Worm (Caenorhabditis elegans) whole organism, young adult: Measurements from ENCODE around the gene scl-7.

Experiments used
- B0019.2 ChIP-seq: fragments of 200-800 bp; sonication (Bioruptor generic); conservative IDR thresholded peaks from 2 replicates; pipeline ENCODE4 v1.3.6; 2022; ENCODE audit warnings: missing genetic modification reagents, missing genetic modification characterization, missing compliant biosample characterization
- F52B5.7 ChIP-seq: sonication (generic microtip); optimal IDR thresholded peaks from 2 replicates; lab custom pipeline; 2016; ENCODE audit warnings: mild to moderate bottlenecking, missing genetic modification characterization, missing compliant biosample characterization
- F57A8.1 ChIP-seq: fragments of 200-800 bp; sonication (Bioruptor generic); optimal IDR thresholded peaks from 2 replicates; lab custom pipeline; 2018; ENCODE audit warnings: mild to moderate bottlenecking, missing genetic modification characterization, moderate library complexity, missing compliant biosample characterization
- K11D2.4 ChIP-seq: fragments of 200-800 bp; sonication (Bioruptor generic); IDR thresholded peaks from 2 replicates; pipeline ENCODE4 v1.3.6; 2022; ENCODE audit warnings: missing genetic modification reagents, missing genetic modification characterization, missing compliant biosample characterization
- T26A5.8 ChIP-seq: sonication (generic microtip); optimal IDR thresholded peaks from 2 replicates; lab custom pipeline; 2016; ENCODE audit warnings: missing genetic modification characterization, missing compliant biosample characterization
- Y53F4B.3 ChIP-seq: fragments of 200-800 bp; sonication (Bioruptor generic); IDR thresholded peaks from 2 replicates; pipeline ENCODE4 v1.3.6; 2022; ENCODE audit warnings: missing genetic modification reagents, missing genetic modification characterization, missing compliant biosample characterization
- Y53G8AR.9 ChIP-seq: fragments of 200-800 bp; sonication (Bioruptor generic); conservative IDR thresholded peaks from 2 replicates; pipeline ENCODE4 v1.3.6; 2022; ENCODE audit warnings: missing genetic modification reagents, missing genetic modification characterization, missing compliant biosample characterization
- Y56A3A.18 ChIP-seq: fragments of 200-800 bp; sonication (Bioruptor generic); IDR thresholded peaks from 2 replicates; pipeline ENCODE4 v1.3.6; 2022; ENCODE audit warnings: missing genetic modification reagents, missing genetic modification characterization, missing compliant biosample characterization
- Y95B8A.8 ChIP-seq: fragments of 200-800 bp; sonication (Bioruptor generic); IDR thresholded peaks from 2 replicates; pipeline ENCODE4 v1.3.6; 2022; ENCODE audit warnings: missing genetic modification reagents, missing genetic modification characterization, missing compliant biosample characterization
- akir-1 ChIP-seq: fragments of 200-800 bp; sonication (Bioruptor generic); optimal IDR thresholded peaks from 2 replicates; lab custom pipeline; 2018; ENCODE audit warnings: mild to moderate bottlenecking, missing genetic modification characterization, moderate library complexity, missing compliant biosample characterization
- athp-1 ChIP-seq: sonication (generic microtip); optimal IDR thresholded peaks from 2 replicates; lab custom pipeline; 2017; ENCODE audit warnings: mild to moderate bottlenecking, missing genetic modification characterization, missing compliant biosample characterization
- attf-3 ChIP-seq: fragments of 200-800 bp; sonication (Bioruptor generic); conservative IDR thresholded peaks from 2 replicates; pipeline ENCODE4 v1.3.6; 2022; ENCODE audit warnings: missing genetic modification reagents, missing genetic modification characterization, missing compliant biosample characterization
- bed-1 ChIP-seq: fragments of 200-800 bp; sonication (Bioruptor generic); IDR thresholded peaks from 2 replicates; pipeline ENCODE4 v1.3.6; 2022; ENCODE audit warnings: missing genetic modification reagents, missing genetic modification characterization, missing compliant biosample characterization
- ccch-3 ChIP-seq: fragments of 200-800 bp; sonication (Bioruptor generic); optimal IDR thresholded peaks from 2 replicates; lab custom pipeline; 2018; ENCODE audit warnings: mild to moderate bottlenecking, missing genetic modification characterization, missing compliant biosample characterization
- cebp-1 ChIP-seq, 2 experiments: fragments of 200-800 bp in 1 of 2; sonication (Bioruptor generic) in 1 of 2; sonication (generic microtip) in 1 of 2; IDR thresholded peaks in 1 of 2; optimal IDR thresholded peaks in 1 of 2; 2 replicates each; pipeline versions ENCODE4 v1.3.6 to Lab custom; 2017 to 2022; ENCODE audit warnings: missing compliant biosample characterization in 2 of 2, missing genetic modification characterization in 2 of 2, mild to moderate bottlenecking in 1 of 2, missing genetic modification reagents in 1 of 2, moderate library complexity in 1 of 2
- cebp-2 ChIP-seq: fragments of 200-800 bp; sonication (Bioruptor generic); IDR thresholded peaks from 2 replicates; pipeline ENCODE4 v1.3.6; 2022; ENCODE audit warnings: missing genetic modification characterization, missing compliant biosample characterization
- ceh-100 ChIP-seq: fragments of 200-800 bp; sonication (Bioruptor generic); IDR thresholded peaks from 2 replicates; pipeline ENCODE4 v1.3.6; 2022; ENCODE audit warnings: missing genetic modification reagents, missing genetic modification characterization, missing compliant biosample characterization
- chd-7 ChIP-seq: sonication (generic microtip); optimal IDR thresholded peaks from 2 replicates; lab custom pipeline; 2016; ENCODE audit warnings: mild to moderate bottlenecking, missing genetic modification characterization, moderate library complexity, missing compliant biosample characterization
- die-1 ChIP-seq: sonication (generic microtip); optimal IDR thresholded peaks from 2 replicates; lab custom pipeline; 2016; ENCODE audit warnings: missing genotype, mild to moderate bottlenecking, missing genetic modification characterization, missing compliant biosample characterization
- dpff-1 ChIP-seq: sonication (generic microtip); optimal IDR thresholded peaks from 2 replicates; lab custom pipeline; 2017; ENCODE audit warnings: mild to moderate bottlenecking, missing genetic modification characterization, missing compliant biosample characterization
- egl-18 ChIP-seq: fragments of 200-800 bp; sonication (Bioruptor generic); IDR thresholded peaks from 2 replicates; pipeline ENCODE4 v1.3.6; 2022; ENCODE audit warnings: missing genetic modification reagents, missing genetic modification characterization, missing compliant biosample characterization
- egl-44 ChIP-seq: fragments of 200-800 bp; sonication (Bioruptor generic); IDR thresholded peaks from 2 replicates; pipeline ENCODE4 v1.3.6; 2022; ENCODE audit warnings: missing genetic modification reagents, missing genetic modification characterization, missing compliant biosample characterization
- egrh-3 ChIP-seq: fragments of 200-800 bp; sonication (Bioruptor generic); IDR thresholded peaks from 2 replicates; pipeline ENCODE4 v1.3.6; 2022; ENCODE audit warnings: missing genetic modification reagents, missing genetic modification characterization, missing compliant biosample characterization
- ets-4 ChIP-seq: fragments of 200-800 bp; sonication (Bioruptor generic); optimal IDR thresholded peaks from 2 replicates; lab custom pipeline; 2018; ENCODE audit warnings: mild to moderate bottlenecking, missing genetic modification characterization, missing compliant biosample characterization
- hmg-20 ChIP-seq: fragments of 200-800 bp; sonication (Bioruptor generic); IDR thresholded peaks from 2 replicates; pipeline ENCODE4 v1.3.6; 2022; ENCODE audit warnings: missing genetic modification reagents, missing genetic modification characterization, missing compliant biosample characterization
- hsf-1 ChIP-seq: fragments of 200-800 bp; sonication (Bioruptor generic); IDR thresholded peaks from 2 replicates; pipeline ENCODE4 v1.3.6; 2022; ENCODE audit warnings: missing genetic modification reagents, missing genetic modification characterization, missing compliant biosample characterization
- let-526 ChIP-seq: fragments of 200-800 bp; sonication (Bioruptor generic); IDR thresholded peaks from 2 replicates; pipeline ENCODE4 v1.3.6; 2022; ENCODE audit warnings: missing genetic modification reagents, missing genetic modification characterization, missing compliant biosample characterization
- lin-26 ChIP-seq: fragments of 200-800 bp; sonication (Bioruptor generic); IDR thresholded peaks from 2 replicates; pipeline ENCODE4 v1.3.6; 2022; ENCODE audit warnings: missing genetic modification reagents, missing genetic modification characterization, missing compliant biosample characterization
- lir-1 ChIP-seq: fragments of 200-800 bp; sonication (Bioruptor generic); conservative IDR thresholded peaks from 2 replicates; pipeline ENCODE4 v1.3.6; 2022; ENCODE audit warnings: missing genetic modification reagents, missing genetic modification characterization, missing compliant biosample characterization
- lsl-1 ChIP-seq: fragments of 200-800 bp; sonication (Bioruptor generic); optimal IDR thresholded peaks from 2 replicates; lab custom pipeline; 2018; ENCODE audit warnings: mild to moderate bottlenecking, missing genetic modification characterization, moderate library complexity, missing compliant biosample characterization
- madf-6 ChIP-seq: fragments of 200-800 bp; sonication (Bioruptor generic); IDR thresholded peaks from 2 replicates; pipeline ENCODE4 v1.3.6; 2022; ENCODE audit warnings: missing genetic modification reagents, missing genetic modification characterization, missing compliant biosample characterization
- nfya-2 ChIP-seq: fragments of 200-800 bp; sonication (Bioruptor generic); IDR thresholded peaks from 2 replicates; pipeline ENCODE4 v1.3.6; 2022; ENCODE audit warnings: missing genetic modification reagents, missing genetic modification characterization, missing compliant biosample characterization
- nfyb-1 ChIP-seq: fragments of 200-800 bp; sonication (Bioruptor generic); IDR thresholded peaks from 2 replicates; pipeline ENCODE4 v1.3.6; 2022; ENCODE audit warnings: missing genetic modification reagents, missing genetic modification characterization, missing compliant biosample characterization
- repo-1 ChIP-seq: sonication (generic microtip); optimal IDR thresholded peaks from 2 replicates; lab custom pipeline; 2017; ENCODE audit warnings: mild to moderate bottlenecking, missing genetic modification characterization, missing compliant biosample characterization
- sdz-38 ChIP-seq: sonication (generic microtip); optimal IDR thresholded peaks from 2 replicates; lab custom pipeline; 2016; ENCODE audit warnings: missing genotype, missing genetic modification characterization, missing compliant biosample characterization
- snpc-3.4 ChIP-seq: sonication (generic microtip); optimal IDR thresholded peaks from 2 replicates; lab custom pipeline; 2017; ENCODE audit warnings: missing genetic modification characterization, mild to moderate bottlenecking, missing compliant biosample characterization, antibody characterized with exemption, moderate library complexity, missing genotype, missing genetic modification reagents
- tbp1 ChIP-seq: fragments of 200-800 bp; sonication (Bioruptor generic); optimal IDR thresholded peaks from 2 replicates; lab custom pipeline; 2018; ENCODE audit warnings: mild to moderate bottlenecking, missing genetic modification characterization, missing compliant biosample characterization
- xnd-1 ChIP-seq: sonication (generic microtip); optimal IDR thresholded peaks from 2 replicates; lab custom pipeline; 2016; ENCODE audit warnings: missing genotype, missing genetic modification reagents, missing genetic modification characterization, missing compliant biosample characterization
- ztf-18 ChIP-seq: sonication (generic microtip); optimal IDR thresholded peaks from 2 replicates; lab custom pipeline; 2016; ENCODE audit warnings: missing genotype, mild to moderate bottlenecking, missing genetic modification characterization, missing compliant biosample characterization
- ztf-25 ChIP-seq: fragments of 200-800 bp; sonication (Bioruptor generic); IDR thresholded peaks from 2 replicates; pipeline ENCODE4 v1.3.6; 2022; ENCODE audit warnings: missing genetic modification reagents, missing genetic modification characterization, missing compliant biosample characterization
- ztf-3 ChIP-seq: fragments of 200-800 bp; sonication (Bioruptor generic); optimal IDR thresholded peaks from 2 replicates; lab custom pipeline; 2018; ENCODE audit warnings: mild to moderate bottlenecking, missing genetic modification characterization, missing compliant biosample characterization

scl-7 gene

ce11 chrIV:13051073-13051472 is 19.2 kb upstream of the scl-7 start, which contains the start of gene scl-11:
Gene scl-11 (plus strand): TSS chrIV:13051373.
- TF ChIP-seq Y53F4B.3 (GFP tag; lab: Robert Waterston, UW) (no peak), ets-4 (GFP tag; lab: Kevin White, UChicago) (no peak), lin-26 (GFP tag; lab: Robert Waterston, UW) (no peak), lir-1 (GFP tag; lab: Robert Waterston, UW) (no peak), athp-1 (no peak), K11D2.4 (GFP tag; lab: Robert Waterston, UW) (no peak), let-526 (no peak), Y53G8AR.9 (no peak), akir-1 (no peak), ztf-18 (tag; lab: Kevin White, UChicago) (no peak), cebp-1 (GFP tag; IDR thresholded peaks at IDR 0.05; lab: Robert Waterston, UW) (no peak), cebp-1 (tag; optimal IDR thresholded peaks at IDR 0.05; lab: Kevin White, UChicago) (no peak), attf-3 (no peak)

- TF ChIP-seq athp-1 (no peak), B0019.2 (no peak), ztf-25 (GFP tag; lab: Robert Waterston, UW) (no peak), xnd-1 (tag; lab: Kevin White, UChicago) (no peak), egrh-3 (no peak), T26A5.8 (tag; lab: Kevin White, UChicago) (no peak), akir-1 (no peak), nfya-2 (GFP tag; lab: Robert Waterston, UW) (no peak), egl-18 (GFP tag; lab: Robert Waterston, UW) (no peak), chd-7 (tag; lab: Kevin White, UChicago) (no peak), dpff-1 (tag; lab: Kevin White, UChicago) (no peak), lir-1 (GFP tag; lab: Robert Waterston, UW) (no peak), nfyb-1 (GFP tag; lab: Robert Waterston, UW) (no peak), madf-6 (GFP tag; lab: Robert Waterston, UW) (no peak), egl-44 (GFP tag; lab: Robert Waterston, UW) (no peak), bed-1 (GFP tag; lab: Robert Waterston, UW) (no peak), F57A8.1 (GFP tag; lab: Kevin White, UChicago) (no peak)
Measured at ce11 chrIV:13052568-13052967, 17.7 kb upstream of the scl-7 start, which contains the start of gene F49E11.7. Gene F49E11.7 (plus strand): TSS chrIV:13052868.

DNA sequence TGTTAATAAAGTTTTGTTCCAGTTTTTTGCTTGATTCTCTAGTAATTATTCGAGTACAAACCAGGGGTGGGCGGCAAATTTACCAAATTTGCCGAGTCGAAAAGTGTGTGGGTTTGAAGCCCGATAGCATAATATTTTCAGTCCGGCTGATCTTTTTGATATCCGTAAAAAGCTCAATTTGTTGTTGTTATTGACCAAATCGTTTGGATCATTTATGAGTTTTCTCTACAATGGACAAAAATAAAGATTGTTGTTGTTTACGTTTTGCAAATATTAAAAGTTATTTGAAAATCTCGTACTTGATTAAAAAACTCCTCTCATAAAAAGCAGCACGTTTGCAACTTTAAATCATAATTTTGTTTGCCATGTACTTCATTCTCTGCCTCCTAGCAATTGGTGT is 14.2 kb upstream of the scl-7 start, which contains the start of gene scl-1:
Gene scl-1, plus strand, starts transcription at position 301 of the 400 bp plus-strand sequence.
- TF ChIP-seq xnd-1 (tag; lab: Kevin White, UChicago) (no peak), hmg-20 (GFP tag; lab: Robert Waterston, UW) (no peak), tbp1 (GFP tag; lab: Kevin White, UChicago) (no peak), repo-1 (tag; lab: Kevin White, UChicago) (no peak), lsl-1 (GFP tag; lab: Kevin White, UChicago) (no peak), die-1 (tag; lab: Kevin White, UChicago) (no peak), madf-6 (GFP tag; lab: Robert Waterston, UW) (no peak), ceh-100 (GFP tag; lab: Robert Waterston, UW) (no peak), Y56A3A.18 (GFP tag; lab: Robert Waterston, UW) (no peak), hsf-1 (GFP tag; lab: Robert Waterston, UW) (no peak), Y95B8A.8 (GFP tag; lab: Robert Waterston, UW) (no peak), dpff-1 (tag; lab: Kevin White, UChicago) (no peak), ccch-3 (GFP tag; lab: Kevin White, UChicago) (no peak), F52B5.7 (no peak), nfyb-1 (GFP tag; lab: Robert Waterston, UW) (no peak), cebp-2 (no peak), attf-3 (no peak), ztf-3 (GFP tag; lab: Kevin White, UChicago) (no peak), snpc-3.4 (tag; lab: Kevin White, UChicago) (no peak), sdz-38 (tag; lab: Kevin White, UChicago) (no peak)
